Worm (Caenorhabditis elegans): Measurements from ENCODE around the gene srg-16.

Gene srg-16

DNA sequence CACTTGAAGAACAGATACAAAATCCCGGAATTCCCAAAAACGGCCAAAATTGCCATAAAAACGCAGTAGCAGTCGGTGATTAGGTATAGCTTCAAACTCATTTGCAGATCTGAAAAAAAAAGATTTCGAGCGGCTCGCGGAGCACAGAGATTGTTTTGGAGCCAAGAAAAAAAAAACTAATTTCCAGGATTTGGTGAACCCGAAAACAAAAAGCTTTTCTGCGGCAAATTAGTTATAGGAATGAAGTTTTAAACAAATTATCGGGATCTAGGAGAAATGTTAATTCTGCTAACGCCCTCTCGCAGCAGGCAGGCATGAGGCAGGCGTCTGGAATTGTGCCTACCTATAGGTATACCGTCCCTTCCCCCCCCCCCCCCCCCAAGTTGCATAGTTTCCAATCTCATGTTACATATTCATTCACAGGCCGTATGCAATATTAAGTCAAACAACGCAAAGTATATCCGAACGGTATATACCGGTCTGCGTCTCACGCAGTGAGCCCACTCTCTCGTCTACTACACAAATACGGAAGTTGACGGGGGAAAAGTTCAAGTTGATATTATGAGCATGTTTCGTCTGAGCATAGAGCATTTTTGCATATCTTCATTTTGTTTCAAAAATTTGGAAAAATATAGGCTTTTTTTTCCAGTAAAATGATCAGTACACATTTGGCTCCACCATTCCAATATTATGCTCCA lies 22.1 kb upstream of the srg-16 start, which contains the start of the genes W05H5.1 and pitr-6:
Gene W05H5.1, minus strand, starts transcription at position 101 of the 698 bp plus-strand sequence.
Gene pitr-6, plus strand, starts transcription at position 648 of the 698 bp plus-strand sequence.
- TF ChIP-seq F37D6.2 (tag; optimal IDR thresholded peaks at IDR 0.05) (no peak), aha-1 (tag) (peak; percentile 55), hlh-11 (tag; optimal IDR thresholded peaks at IDR 0.05) (no peak), mes-2 (tag; optimal IDR thresholded peaks at IDR 0.05; ENCODE audit: poor library complexity, severe bottlenecking) (no peak)

DNA sequence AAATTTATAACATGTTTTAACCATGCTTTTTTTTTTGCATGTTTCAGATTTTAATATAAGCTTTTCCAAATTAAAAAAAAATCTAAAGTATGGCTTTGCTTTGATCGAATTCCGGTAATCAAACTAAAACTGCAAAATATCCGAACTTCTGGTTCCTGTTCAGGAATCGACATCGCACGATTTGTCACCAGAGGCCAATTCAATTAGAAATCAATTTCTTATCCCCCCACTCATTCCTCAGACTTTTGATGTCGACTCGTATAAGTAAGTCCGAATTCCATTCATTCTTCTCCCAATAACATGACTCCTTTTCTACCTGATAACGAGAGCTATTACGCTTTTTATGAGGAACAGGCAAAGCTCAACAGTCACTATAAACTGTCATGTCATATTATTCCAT lies 18.7 kb upstream of the srg-16 start, which contains the start of gene srh-27:
Gene srh-27, plus strand, starts transcription at position 301 of the 400 bp plus-strand sequence.
- no peak for TF ChIP-seq dpl-1 (GFP tag; optimal IDR thresholded peaks at IDR 0.05)
- TF ChIP-seq ceh-62 (tag; optimal IDR thresholded peaks at IDR 0.05), result no peak
- no peak for TF ChIP-seq T26A8.4 (GFP tag; IDR thresholded peaks at IDR 0.05)
- TF ChIP-seq nhr-76 (tag; optimal IDR thresholded peaks at IDR 0.05), result no peak
- TF ChIP-seq ces-1 (GFP tag; optimal IDR thresholded peaks at IDR 0.05), result no peak
- TF ChIP-seq php-3 (GFP tag; IDR thresholded peaks at IDR 0.05), result no peak
- TF ChIP-seq lim-7 (GFP tag; IDR thresholded peaks at IDR 0.05), result no peak
- no peak for TF ChIP-seq set-16 (GFP tag; IDR thresholded peaks at IDR 0.05)
- TF ChIP-seq dmd-8 (GFP tag; IDR thresholded peaks at IDR 0.05), result no peak
- no peak for TF ChIP-seq arid-1 (GFP tag; conservative IDR thresholded peaks at IDR 0.05)
- no peak for TF ChIP-seq ceh-44 (GFP tag; IDR thresholded peaks at IDR 0.05)
- TF ChIP-seq ceh-28 (tag; optimal IDR thresholded peaks at IDR 0.05), result no peak
- no peak for TF ChIP-seq Y5F2A.4 (GFP tag; optimal IDR thresholded peaks at IDR 0.05)
- TF ChIP-seq dmd-6 (GFP tag; IDR thresholded peaks at IDR 0.05), result no peak
- no peak for TF ChIP-seq nhr-41 (GFP tag; IDR thresholded peaks at IDR 0.05)
- TF ChIP-seq Y48G9A.11 (GFP tag; IDR thresholded peaks at IDR 0.05), result no peak
- TF ChIP-seq tra-1 (GFP tag; IDR thresholded peaks at IDR 0.05), result no peak
- TF ChIP-seq nhr-28 (tag; optimal IDR thresholded peaks at IDR 0.05), result no peak

DNA sequence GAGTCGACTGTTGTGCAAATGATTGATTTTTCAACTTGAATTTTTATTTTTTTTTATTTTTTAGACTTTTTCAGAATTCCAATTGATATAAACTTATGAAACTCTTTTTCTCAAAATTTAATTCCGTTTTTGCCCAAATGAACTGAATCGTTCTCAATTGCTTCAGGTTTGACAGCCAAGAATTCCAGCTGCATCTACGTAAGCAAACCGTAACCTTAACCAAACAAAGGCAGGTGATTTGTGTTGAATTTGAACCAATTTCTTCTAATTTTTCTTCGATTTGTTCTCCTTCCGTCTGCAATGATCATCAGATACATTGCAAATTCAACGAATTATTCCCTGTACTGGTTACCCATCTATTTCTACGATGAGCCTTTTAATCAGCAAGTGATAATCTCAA lies 17.1 kb upstream of the srg-16 start, which contains the start of gene sre-34:
Gene sre-34, plus strand, starts transcription at position 301 of the 400 bp plus-strand sequence.
- TF ChIP-seq aha-1 (tag), result no peak
- TF ChIP-seq ceh-62 (tag; optimal IDR thresholded peaks at IDR 0.05), result no peak
- no peak for TF ChIP-seq ceh-20 (GFP tag; IDR thresholded peaks at IDR 0.05)
- no peak for TF ChIP-seq F49E8.2 (tag; optimal IDR thresholded peaks at IDR 0.05; ENCODE audit: borderline replicate concordance)
- no peak for TF ChIP-seq daf-12 (tag; optimal IDR thresholded peaks at IDR 0.05)
- no peak for TF ChIP-seq daf-8 (GFP tag; IDR thresholded peaks at IDR 0.05)
- no peak for TF ChIP-seq duxl-1 (tag; optimal IDR thresholded peaks at IDR 0.05; ENCODE audit: poor library complexity)
- no peak for TF ChIP-seq F10B5.3 (tag; optimal IDR thresholded peaks at IDR 0.05)
- TF ChIP-seq php-3 (GFP tag; IDR thresholded peaks at IDR 0.05), result no peak
- no peak for TF ChIP-seq set-16 (GFP tag; IDR thresholded peaks at IDR 0.05)
- TF ChIP-seq pha-4 (GFP tag; IDR thresholded peaks at IDR 0.05), result no peak
- no peak for TF ChIP-seq pha-4 (tag; optimal IDR thresholded peaks at IDR 0.05)
- no peak for TF ChIP-seq ztf-11 (tag; optimal IDR thresholded peaks at IDR 0.05)
- no peak for TF ChIP-seq cey-2 (tag; optimal IDR thresholded peaks at IDR 0.05; ENCODE audit: borderline replicate concordance, insufficient read depth)
- no peak for TF ChIP-seq ceh-82 (tag; optimal IDR thresholded peaks at IDR 0.05)
- no peak for TF ChIP-seq R02D3.7 (tag; optimal IDR thresholded peaks at IDR 0.05)

DNA sequence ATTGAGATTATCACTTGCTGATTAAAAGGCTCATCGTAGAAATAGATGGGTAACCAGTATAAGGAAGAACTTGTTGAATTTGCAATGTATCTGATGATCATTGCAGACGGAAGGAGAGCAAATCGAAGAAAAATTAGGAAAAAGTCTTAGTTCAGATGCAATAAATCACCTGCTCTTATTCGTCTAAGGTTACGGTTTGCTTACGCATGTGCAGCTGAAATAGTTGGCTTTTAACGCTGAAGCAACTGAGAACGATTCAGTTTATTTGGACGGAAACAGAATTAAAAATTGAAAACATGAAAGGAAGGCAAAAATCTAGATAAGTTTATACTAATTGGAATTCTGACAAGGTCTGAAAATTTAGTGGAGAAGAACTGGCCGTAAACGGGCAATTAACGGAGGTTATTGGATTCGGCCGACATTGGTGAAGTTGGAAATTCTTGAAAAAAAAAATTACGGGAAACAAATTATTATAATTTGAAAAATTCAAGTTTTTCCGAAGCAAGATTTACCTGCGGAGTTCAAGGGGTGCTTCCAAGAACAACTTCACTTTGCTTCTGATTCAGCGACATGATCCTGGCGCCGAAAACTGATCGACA lies 14.1 kb upstream of the srg-16 start, which contains the start of the genes sre-35 and sre-33:
Gene sre-35, minus strand, starts transcription at position 101 of the 599 bp plus-strand sequence.
Gene sre-33, plus strand, starts transcription at position 549 of the 599 bp plus-strand sequence.
- no peak for TF ChIP-seq duxl-1 (tag; optimal IDR thresholded peaks at IDR 0.05; ENCODE audit: poor library complexity)
- TF ChIP-seq mdt-29 (GFP tag; IDR thresholded peaks at IDR 0.05), result no peak
- TF ChIP-seq zag-1 (tag; optimal IDR thresholded peaks at IDR 0.05), result no peak
- peak; percentile 81 for TF ChIP-seq aha-1 (tag)
- TF ChIP-seq F44E2.7 (GFP tag; IDR thresholded peaks at IDR 0.05), result no peak
- no peak for TF ChIP-seq tag-97 (GFP tag; IDR thresholded peaks at IDR 0.05)
- TF ChIP-seq lin-38 (GFP tag; IDR thresholded peaks at IDR 0.05), result no peak
- TF ChIP-seq nhr-41 (GFP tag; IDR thresholded peaks at IDR 0.05), result no peak

Data from whole organism, L4 larva.